Fruit fly (Drosophila melanogaster) whole organism, embryonic: ENCODE results near the gene Ptp10D.

ENCODE experiments used
- CG10431 ChIP-seq: fragments of 200-800 bp; sonication (Bioruptor generic); optimal IDR thresholded peaks from 3 replicates; lab custom pipeline; 2018; ENCODE audit warnings: missing biosample characterization, mild to moderate bottlenecking, missing genetic modification characterization
- CG10654 ChIP-seq: fragments of 200-800 bp; sonication (Bioruptor generic); optimal IDR thresholded peaks from 2 replicates; lab custom pipeline; 2016; ENCODE audit warnings: missing biosample characterization, missing genetic modification characterization
- CG12659 ChIP-seq: fragments of 200-800 bp; sonication (Bioruptor generic); optimal IDR thresholded peaks from 3 replicates; lab custom pipeline; 2017; ENCODE audit warnings: mild to moderate bottlenecking, missing biosample characterization, missing genetic modification reagents, missing genetic modification characterization
- CG12942 ChIP-seq: fragments of 200-800 bp; sonication (Bioruptor generic); optimal IDR thresholded peaks from 3 replicates; lab custom pipeline; 2016; ENCODE audit warnings: missing biosample characterization, missing genetic modification characterization
- CG13296 ChIP-seq: fragments of 200-800 bp; sonication (Bioruptor generic); optimal IDR thresholded peaks from 3 replicates; lab custom pipeline; 2018; ENCODE audit warnings: missing biosample characterization, mild to moderate bottlenecking, missing genetic modification characterization
- CG14050 ChIP-seq: fragments of 200-800 bp; sonication (Bioruptor generic); IDR thresholded peaks from 3 replicates; pipeline ENCODE4 v1.3.6; 2022; ENCODE audit warnings: missing biosample characterization, missing genetic modification characterization
- CG15514 ChIP-seq: fragments of 200-800 bp; sonication (Bioruptor generic); optimal IDR thresholded peaks from 3 replicates; lab custom pipeline; 2017; ENCODE audit warnings: missing biosample characterization, missing genetic modification characterization, mild to moderate bottlenecking, moderate library complexity, missing genetic modification reagents
- CG1602 ChIP-seq: fragments of 200-800 bp; sonication (Bioruptor generic); optimal IDR thresholded peaks from 3 replicates; lab custom pipeline; 2016; ENCODE audit warnings: missing biosample characterization, missing genetic modification characterization
- CG16815 ChIP-seq: fragments of 200-800 bp; sonication (Bioruptor generic); optimal IDR thresholded peaks from 3 replicates; lab custom pipeline; 2017; ENCODE audit warnings: missing biosample characterization, mild to moderate bottlenecking, missing genetic modification characterization
- CG18011 ChIP-seq: fragments of 200-800 bp; sonication (Bioruptor generic); optimal IDR thresholded peaks from 2 replicates; lab custom pipeline; 2017; ENCODE audit warnings: missing biosample characterization, missing genetic modification characterization, mild to moderate bottlenecking, moderate library complexity, missing genotype
- CG1832 ChIP-seq: fragments of 200-800 bp; sonication (Bioruptor generic); optimal IDR thresholded peaks from 2 replicates; lab custom pipeline; 2017; ENCODE audit warnings: missing biosample characterization, mild to moderate bottlenecking, missing genetic modification characterization, inconsistent platforms
- CG18619 ChIP-seq: fragments of 200-800 bp; sonication (Bioruptor generic); optimal IDR thresholded peaks from 3 replicates; lab custom pipeline; 2017; ENCODE audit warnings: missing biosample characterization, mild to moderate bottlenecking, missing genetic modification characterization
- CG3847 ChIP-seq: fragments of 200-800 bp; sonication (Bioruptor generic); IDR thresholded peaks from 2 replicates; pipeline ENCODE4 v1.3.6; 2022; ENCODE audit warnings: missing biosample characterization, missing genetic modification characterization
- CG4328 ChIP-seq: fragments of 200-800 bp; sonication (Bioruptor generic); optimal IDR thresholded peaks from 3 replicates; lab custom pipeline; 2017; ENCODE audit warnings: missing biosample characterization, missing genetic modification reagents, missing genetic modification characterization
- CG4424 ChIP-seq: fragments of 200-800 bp; sonication (Bioruptor generic); optimal IDR thresholded peaks from 3 replicates; lab custom pipeline; 2016; ENCODE audit warnings: missing biosample characterization, missing genetic modification characterization
- CG6654 ChIP-seq: fragments of 200-800 bp; sonication (Bioruptor generic); optimal IDR thresholded peaks from 2 replicates; lab custom pipeline; 2017; ENCODE audit warnings: missing biosample characterization, mild to moderate bottlenecking, missing genetic modification characterization
- CG6683 ChIP-seq: fragments of 200-800 bp; sonication (Bioruptor generic); optimal IDR thresholded peaks from 2 replicates; lab custom pipeline; 2017; ENCODE audit warnings: missing biosample characterization, mild to moderate bottlenecking, missing genetic modification characterization, missing genetic modification reagents
- CG7271 ChIP-seq: fragments of 200-800 bp; sonication (Bioruptor generic); optimal IDR thresholded peaks from 2 replicates; lab custom pipeline; 2018; ENCODE audit warnings: missing biosample characterization, mild to moderate bottlenecking, missing genetic modification characterization, moderate library complexity
- CG7963 ChIP-seq: fragments of 200-800 bp; sonication (Bioruptor generic); IDR thresholded peaks from 3 replicates; pipeline ENCODE4 v1.3.6; 2022; ENCODE audit warnings: missing biosample characterization, missing genetic modification characterization; ENCODE audit not compliant: partially characterized antibody
- CG7987 ChIP-seq: fragments of 200-800 bp; sonication (Bioruptor generic); optimal IDR thresholded peaks from 2 replicates; lab custom pipeline; 2018; ENCODE audit warnings: missing biosample characterization, mild to moderate bottlenecking, missing genetic modification characterization, moderate library complexity
- CG8478 ChIP-seq: fragments of >200 bp; optimal IDR thresholded peaks from 2 replicates; lab custom pipeline; 2018
- CG9437 ChIP-seq: fragments of 200-800 bp; sonication (Bioruptor generic); optimal IDR thresholded peaks from 2 replicates; lab custom pipeline; 2018; ENCODE audit warnings: missing biosample characterization, mild to moderate bottlenecking, missing genetic modification characterization
- CG9727 ChIP-seq: fragments of 200-800 bp; sonication (Bioruptor generic); optimal IDR thresholded peaks from 3 replicates; lab custom pipeline; 2017; ENCODE audit warnings: missing biosample characterization, mild to moderate bottlenecking, missing genetic modification characterization
- Dbx ChIP-seq: fragments of 200-800 bp; sonication (Bioruptor generic); IDR thresholded peaks from 3 replicates; pipeline ENCODE4 v1.3.6; 2022; ENCODE audit warnings: missing biosample characterization, missing genetic modification characterization
- H2.0 ChIP-seq: fragments of 200-800 bp; sonication (Bioruptor generic); IDR thresholded peaks from 2 replicates; pipeline ENCODE4 v1.3.6; 2022; ENCODE audit warnings: missing biosample characterization, missing genetic modification characterization
- Hand ChIP-seq: fragments of 200-800 bp; sonication (Bioruptor generic); optimal IDR thresholded peaks from 2 replicates; lab custom pipeline; 2017; ENCODE audit warnings: mild to moderate bottlenecking, missing biosample characterization, missing genetic modification reagents, missing genetic modification characterization
- Hey ChIP-seq: fragments of 200-800 bp; sonication (Bioruptor generic); optimal IDR thresholded peaks from 3 replicates; lab custom pipeline; 2018; ENCODE audit warnings: missing biosample characterization, mild to moderate bottlenecking, missing genetic modification characterization
- MBD-R2 ChIP-seq: fragments of 200-800 bp; sonication (Bioruptor generic); IDR thresholded peaks from 2 replicates; pipeline ENCODE4 v1.3.6; 2022; ENCODE audit warnings: missing biosample characterization, missing genetic modification characterization
- Mes4 ChIP-seq: fragments of 200-800 bp; sonication (Bioruptor generic); optimal IDR thresholded peaks from 2 replicates; lab custom pipeline; 2016; ENCODE audit warnings: missing biosample characterization, missing genetic modification characterization
- Ptx1 ChIP-seq: fragments of 200-800 bp; sonication (Bioruptor generic); IDR thresholded peaks from 2 replicates; pipeline ENCODE4 v1.3.6; 2022; ENCODE audit warnings: missing biosample characterization, missing genetic modification characterization
- Sox102F ChIP-seq: fragments of 200-800 bp; sonication (Bioruptor generic); optimal IDR thresholded peaks from 2 replicates; lab custom pipeline; 2018; ENCODE audit warnings: missing biosample characterization, mild to moderate bottlenecking, missing genetic modification characterization, moderate library complexity
- cg ChIP-seq: fragments of 200-800 bp; sonication (Bioruptor generic); optimal IDR thresholded peaks from 3 replicates; lab custom pipeline; 2019; ENCODE audit warnings: missing biosample characterization, mild to moderate bottlenecking, missing genetic modification characterization, moderate library complexity
- fd102C ChIP-seq: fragments of 200-800 bp; sonication (Bioruptor generic); optimal IDR thresholded peaks from 2 replicates; lab custom pipeline; 2018; ENCODE audit warnings: missing biosample characterization, mild to moderate bottlenecking, missing genetic modification characterization, moderate library complexity
- fu2 ChIP-seq: fragments of 200-800 bp; sonication (Bioruptor generic); optimal IDR thresholded peaks from 2 replicates; lab custom pipeline; 2016; ENCODE audit warnings: missing biosample characterization, missing genetic modification characterization
- gce ChIP-seq: fragments of 200-800 bp; sonication (Bioruptor generic); IDR thresholded peaks from 3 replicates; pipeline ENCODE4 v1.3.6; 2022; ENCODE audit warnings: missing biosample characterization, missing genetic modification characterization
- jigr1 ChIP-seq: fragments of 200-800 bp; sonication (Bioruptor generic); IDR thresholded peaks from 3 replicates; pipeline ENCODE4 v1.3.6; 2022; ENCODE audit warnings: missing biosample characterization, missing genetic modification characterization
- ken ChIP-seq: fragments of 200-800 bp; sonication (Bioruptor generic); IDR thresholded peaks from 3 replicates; pipeline ENCODE4 v1.3.6; 2022; ENCODE audit warnings: missing biosample characterization, missing genetic modification characterization
- mam ChIP-seq: fragments of 200-800 bp; sonication (Bioruptor generic); optimal IDR thresholded peaks from 3 replicates; lab custom pipeline; 2016; ENCODE audit warnings: missing biosample characterization, missing genetic modification characterization
- pan ChIP-seq, 4 experiments: fragments of >200 bp in 3 of 4; fragments of 200-800 bp in 1 of 4; sonication (Bioruptor generic) in 1 of 4; optimal IDR thresholded peaks in 3 of 4; IDR thresholded peaks in 1 of 4; 2 replicates each; pipeline versions ENCODE4 v1.3.6 to Lab custom; 2017 to 2022; ENCODE audit warnings: missing biosample characterization in 2 of 4, missing genetic modification characterization in 2 of 4, mixed read lengths in 1 of 4
- phol ChIP-seq: fragments of 200-800 bp; sonication (Bioruptor generic); optimal IDR thresholded peaks from 3 replicates; lab custom pipeline; 2018; ENCODE audit warnings: missing biosample characterization, mild to moderate bottlenecking, missing genetic modification characterization, moderate library complexity
- scrt ChIP-seq: fragments of 200-800 bp; sonication (Bioruptor generic); optimal IDR thresholded peaks from 2 replicates; lab custom pipeline; 2018; ENCODE audit warnings: missing biosample characterization, mild to moderate bottlenecking, missing genetic modification characterization, moderate library complexity
- shn ChIP-seq: fragments of 200-800 bp; sonication (Bioruptor generic); optimal IDR thresholded peaks from 3 replicates; lab custom pipeline; 2016; ENCODE audit warnings: missing biosample characterization, missing genetic modification characterization
- sna ChIP-seq: fragments of 200-800 bp; sonication (Bioruptor generic); IDR thresholded peaks from 2 replicates; pipeline ENCODE4 v1.3.6; 2022; ENCODE audit warnings: missing biosample characterization, missing genetic modification characterization; ENCODE audit not compliant: partially characterized antibody
- trem ChIP-seq: fragments of 200-800 bp; optimal IDR thresholded peaks from 3 replicates; lab custom pipeline; 2019; ENCODE audit warnings: missing biosample characterization, mild to moderate bottlenecking, missing genetic modification characterization, moderate library complexity
- vnd ChIP-seq: fragments of 200-800 bp; sonication (Bioruptor generic); IDR thresholded peaks from 3 replicates; pipeline ENCODE4 v1.3.6; 2022; ENCODE audit warnings: missing biosample characterization, missing genetic modification characterization; ENCODE audit not compliant: partially characterized antibody

Gene Ptp10D

dm6 chrX:11713808-11714528 lies 92.2 kb downstream of the Ptp10D start (continued):
- TF ChIP-seq CG8478: peak; percentile 86
- TF ChIP-seq scrt (GFP tag; lab: Kevin White, UChicago): no peak
- no peak for TF ChIP-seq CG14050 (GFP tag; lab: Robert Waterston, UW)
- no peak for TF ChIP-seq phol (tag; lab: Kevin White, UChicago)
- TF ChIP-seq CG15514 (GFP tag; lab: Kevin White, UChicago): no peak
- TF ChIP-seq vnd (GFP tag; lab: Robert Waterston, UW): no peak
- TF ChIP-seq jigr1 (GFP tag; lab: Robert Waterston, UW): no peak
- peak; percentile 63 for TF ChIP-seq CG1832 (GFP tag; lab: Kevin White, UChicago)
- TF ChIP-seq CG7963 (GFP tag; lab: Robert Waterston, UW): no peak
- TF ChIP-seq Hand (GFP tag; lab: Kevin White, UChicago): peak; percentile 63
- TF ChIP-seq Ptx1 (GFP tag; lab: Robert Waterston, UW): no peak
- TF ChIP-seq CG10431: no peak
- no peak for TF ChIP-seq CG12942
- no peak for TF ChIP-seq CG1602 (GFP tag; lab: Kevin White, UChicago)

dm6 chrX:11714529-11715262 lies 92.9 kb downstream of the Ptp10D start:
- TF ChIP-seq Dbx (GFP tag; lab: Robert Waterston, UW) (peak; percentile 78), CG6654 (peak; percentile 9), CG13296 (peak; percentile 62), fd102C (no peak), CG18011 (GFP tag; lab: Kevin White, UChicago) (peak; percentile 64), CG10654 (peak; percentile 21), CG6683 (GFP tag; lab: Kevin White, UChicago) (peak; percentile 32), MBD-R2 (GFP tag; lab: Robert Waterston, UW) (peak; percentile 48; the same call in 1 of the 2 replicates), sna (GFP tag; lab: Robert Waterston, UW) (no peak), Mes4 (GFP tag; lab: Kevin White, UChicago) (peak; percentile 69), CG16815 (peak; percentile 37), mam (peak; percentile 48), CG18619 (GFP tag; lab: Kevin White, UChicago) (peak; percentile 71), Sox102F (GFP tag; lab: Kevin White, UChicago) (peak; percentile 72), trem (tag; lab: Kevin White, UChicago) (peak; percentile 98), gce (GFP tag; lab: Robert Waterston, UW) (no peak), CG3847 (GFP tag; lab: Robert Waterston, UW) (peak; percentile 68), ken (GFP tag; lab: Robert Waterston, UW) (peak; percentile 71; the same call in 2 of the 3 replicates), CG7271 (no peak), CG12659 (GFP tag; lab: Kevin White, UChicago) (peak; percentile 75), jigr1 (GFP tag; lab: Robert Waterston, UW) (no peak; the same call in 2 of the 3 replicates), H2.0 (peak; percentile 59), CG9437 (GFP tag; lab: Kevin White, UChicago) (peak; percentile 42), Ptx1 (GFP tag; lab: Robert Waterston, UW) (peak; percentile 85), shn (GFP tag; lab: Kevin White, UChicago) (peak; percentile 75), CG4328 (peak; percentile 39), CG4424 (GFP tag; lab: Kevin White, UChicago) (no peak), pan (optimal IDR thresholded peaks at IDR 0.05; lab: Kevin White, UChicago) (no peak), pan (GFP tag; optimal IDR thresholded peaks at IDR 0.05 in 1 of 2, IDR thresholded peaks at IDR 0.05 in 1 of 2) (peak in 1 of 2 experiments; percentile 57), fu2 (GFP tag; lab: Kevin White, UChicago) (peak; percentile 72), CG7987 (GFP tag; lab: Kevin White, UChicago) (peak; percentile 78), cg (GFP tag; lab: Kevin White, UChicago) (no peak), Hey (tag; lab: Kevin White, UChicago) (no peak), CG9727 (GFP tag; lab: Kevin White, UChicago) (peak; percentile 54)
